Worm (Caenorhabditis elegans) whole organism, L1 larva: ENCODE data around the gene tiar-1.

ENCODE experiments used
- Y116A8C.19 ChIP-seq: sonication (generic microtip); optimal IDR thresholded peaks from 2 replicates; lab custom pipeline; 2016; ENCODE audit warnings: missing compliant biosample characterization, missing genetic modification characterization, borderline replicate concordance
- blmp-1 ChIP-seq: fragments of 150-350 bp; optimal IDR thresholded peaks from 2 replicates; lab custom pipeline; 2014; ENCODE audit warnings: missing biosample characterization, missing genetic modification characterization
- ceh-63 ChIP-seq: fragments of 200-800 bp; sonication (Bioruptor generic); optimal IDR thresholded peaks from 2 replicates; lab custom pipeline; 2018; ENCODE audit warnings: mild to moderate bottlenecking, missing genetic modification characterization, missing compliant biosample characterization
- ceh-90 ChIP-seq: sonication (generic microtip); optimal IDR thresholded peaks from 2 replicates; lab custom pipeline; 2016; ENCODE audit warnings: missing genetic modification characterization, missing compliant biosample characterization
- efl-1 ChIP-seq, 4 experiments: fragments of 150-350 bp; optimal IDR thresholded peaks in 3 of 4; peaks in 1 of 4; 1 replicate in 1 of 4; 2 replicates in 3 of 4; lab custom pipeline; 2014; ENCODE audit warnings: missing biosample characterization in 2 of 4, missing genetic modification characterization in 2 of 4, missing genetic modification reagents in 2 of 4
- elt-2 ChIP-seq: sonication (generic microtip); optimal IDR thresholded peaks from 2 replicates; lab custom pipeline; 2016; ENCODE audit warnings: missing genetic modification characterization, mild to moderate bottlenecking, inconsistent platforms, missing compliant biosample characterization, missing genetic modification reagents
- elt-3 ChIP-seq, 6 experiments: fragments of 150-350 bp in 1 of 6; sonication (generic microtip); optimal IDR thresholded peaks; 2 replicates each; lab custom pipeline; 2017 to 2018; ENCODE audit warnings: missing biosample characterization in 6 of 6, missing genetic modification characterization in 6 of 6, inconsistent platforms in 1 of 6
- fkh-10 ChIP-seq: sonication (generic microtip); optimal IDR thresholded peaks from 2 replicates; lab custom pipeline; 2017; ENCODE audit warnings: missing biosample characterization, missing genetic modification reagents, missing genetic modification characterization
- fkh-8 ChIP-seq: sonication (generic microtip); optimal IDR thresholded peaks from 2 replicates; lab custom pipeline; 2016; ENCODE audit warnings: mild to moderate bottlenecking, missing genetic modification characterization, missing compliant biosample characterization
- grh-1 ChIP-seq: fragments of 200-800 bp; sonication (Bioruptor generic); IDR thresholded peaks from 2 replicates; pipeline ENCODE4 v1.3.6; 2022; ENCODE audit warnings: missing genetic modification reagents, missing genetic modification characterization, missing compliant biosample characterization
- hlh-17 ChIP-seq: fragments of 200-800 bp; sonication (Bioruptor generic); optimal IDR thresholded peaks from 2 replicates; lab custom pipeline; 2018; ENCODE audit warnings: missing genetic modification characterization, mild to moderate bottlenecking, missing compliant biosample characterization, moderate library complexity, borderline replicate concordance
- jun-1 ChIP-seq: fragments of 150-350 bp; optimal IDR thresholded peaks from 2 replicates; lab custom pipeline; 2014; ENCODE audit warnings: missing biosample characterization, missing genetic modification reagents, missing genetic modification characterization
- lin-13 ChIP-seq: fragments of 150-350 bp; optimal IDR thresholded peaks from 2 replicates; lab custom pipeline; 2014; ENCODE audit warnings: missing biosample characterization, missing genetic modification reagents, missing genetic modification characterization
- lin-15B ChIP-seq: fragments of 150-350 bp; sonication (generic microtip); optimal IDR thresholded peaks from 3 replicates; lab custom pipeline; 2014; ENCODE audit warnings: missing biosample characterization, missing genetic modification characterization
- lin-35 ChIP-seq, 2 experiments: fragments of 150-350 bp; optimal IDR thresholded peaks; 2 replicates each; lab custom pipeline; 2014; ENCODE audit warnings: missing biosample characterization in 2 of 2, missing genetic modification characterization in 2 of 2, missing genetic modification reagents in 2 of 2
- lin-39 ChIP-seq: fragments of 150-350 bp; optimal IDR thresholded peaks from 2 replicates; lab custom pipeline; 2014; ENCODE audit warnings: missing biosample characterization, missing genetic modification reagents, missing genetic modification characterization
- mef-2 ChIP-seq: fragments of 150-350 bp; optimal IDR thresholded peaks from 2 replicates; lab custom pipeline; 2014; ENCODE audit warnings: missing biosample characterization, missing genetic modification characterization
- nhr-28 ChIP-seq: fragments of 150-350 bp; optimal IDR thresholded peaks from 2 replicates; lab custom pipeline; 2014; ENCODE audit warnings: missing biosample characterization, missing genetic modification characterization
- nhr-71 ChIP-seq: sonication (generic microtip); optimal IDR thresholded peaks from 2 replicates; lab custom pipeline; 2016; ENCODE audit warnings: mild to moderate bottlenecking, missing genetic modification characterization, moderate library complexity, missing compliant biosample characterization
- nhr-76 ChIP-seq: sonication (generic microtip); optimal IDR thresholded peaks from 2 replicates; lab custom pipeline; 2017; ENCODE audit warnings: missing biosample characterization, missing genetic modification characterization
- nhr-84 ChIP-seq: sonication (generic microtip); optimal IDR thresholded peaks from 2 replicates; lab custom pipeline; 2017; ENCODE audit warnings: missing biosample characterization, missing genetic modification characterization
- nhr-85 ChIP-seq: sonication (generic microtip); peaks from one replicate; lab custom pipeline; 2016; ENCODE audit warnings: missing genetic modification characterization, inconsistent platforms, missing compliant biosample characterization
- nhr-90 ChIP-seq: sonication (generic microtip); optimal IDR thresholded peaks from 2 replicates; lab custom pipeline; 2016; ENCODE audit warnings: mild to moderate bottlenecking, missing genetic modification characterization, missing compliant biosample characterization; ENCODE audit not compliant: poor library complexity
- tbx-2 ChIP-seq: sonication (generic microtip); optimal IDR thresholded peaks from 2 replicates; lab custom pipeline; 2016; ENCODE audit warnings: missing genetic modification characterization, missing compliant biosample characterization
- tlp-1 ChIP-seq: fragments of 150-350 bp; optimal IDR thresholded peaks from 2 replicates; lab custom pipeline; 2014; ENCODE audit warnings: missing biosample characterization, missing genetic modification characterization
- unc-30 ChIP-seq: sonication (generic microtip); optimal IDR thresholded peaks from 2 replicates; lab custom pipeline; 2017; ENCODE audit warnings: missing biosample characterization, missing genetic modification characterization
- unc-86 ChIP-seq: sonication (generic microtip); optimal IDR thresholded peaks from 2 replicates; lab custom pipeline; 2016; ENCODE audit warnings: missing genetic modification characterization, missing compliant biosample characterization
- unc-98 ChIP-seq: fragments of 200-800 bp; sonication (Bioruptor generic); IDR thresholded peaks from 2 replicates; pipeline ENCODE4 v1.3.6; 2022; ENCODE audit warnings: missing genetic modification characterization, missing compliant biosample characterization
- zag-1 ChIP-seq: fragments of 150-350 bp; optimal IDR thresholded peaks from 2 replicates; lab custom pipeline; 2014; ENCODE audit warnings: missing biosample characterization, missing genetic modification characterization
- ztf-11 ChIP-seq, 2 experiments: sonication (generic microtip); optimal IDR thresholded peaks; 2 replicates each; lab custom pipeline; 2016 to 2017; ENCODE audit warnings: missing genetic modification characterization in 2 of 2, missing biosample characterization in 1 of 2, missing compliant biosample characterization in 1 of 2

The tiar-1 gene

DNA sequence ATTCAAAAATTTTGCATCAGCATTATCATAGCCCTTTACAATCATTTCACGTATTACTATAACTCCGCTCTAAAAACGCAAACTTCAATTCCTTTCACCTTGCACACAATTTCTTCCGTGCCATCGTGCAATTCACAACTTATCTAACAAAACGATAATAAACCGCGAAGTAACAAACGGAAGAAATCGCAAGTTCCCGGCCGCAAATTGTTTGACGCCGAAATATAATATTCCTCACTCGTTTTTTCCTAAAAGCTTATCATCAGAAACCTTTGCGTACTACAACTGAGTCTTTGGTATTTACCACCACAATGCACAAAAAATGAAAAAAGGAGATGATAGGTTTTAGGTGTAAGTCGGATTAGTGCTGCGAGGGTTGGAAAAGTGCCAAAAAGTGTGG is 32.7 kb upstream of the tiar-1 start:
- TF ChIP-seq elt-2 (tag; lab: Kevin White, UChicago) (peak; percentile 96), lin-35 (GFP tag; optimal IDR thresholded peaks at IDR 0.05; lab: Kevin White, UChicago) (peak in 1 of 2 experiments; percentile 24), zag-1 (no peak), fkh-10 (GFP tag; lab: Kevin White, UChicago) (no peak), jun-1 (tag; lab: Kevin White, UChicago) (peak; percentile 0), ceh-63 (GFP tag; lab: Kevin White, UChicago) (no peak), mef-2 (tag; lab: Kevin White, UChicago) (no peak), nhr-76 (tag; lab: Kevin White, UChicago) (no peak), grh-1 (GFP tag; lab: Robert Waterston, UW) (no peak), elt-3 (tag; optimal IDR thresholded peaks at IDR 0.05; lab: Kevin White, UChicago) (no peak)

DNA sequence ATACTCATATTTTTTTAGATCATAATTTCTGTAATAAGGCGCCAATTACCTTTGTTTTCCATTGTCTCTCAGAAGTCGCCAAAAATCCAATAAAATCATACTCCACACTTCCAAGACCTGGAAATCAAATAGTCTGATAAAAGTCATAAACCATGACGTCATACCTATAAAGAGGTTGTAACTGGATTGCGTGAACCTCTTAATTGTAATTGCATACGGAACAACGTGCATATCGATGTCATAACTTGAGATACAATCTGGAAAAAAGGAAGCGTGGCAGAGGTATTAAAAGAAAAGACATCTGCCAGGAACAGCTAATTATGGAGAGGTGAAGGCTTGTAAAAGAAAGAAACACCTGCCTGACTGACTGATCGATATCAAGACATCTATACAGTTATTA is 30.5 kb upstream of the tiar-1 start, which contains the start of gene F10C1.9:
Gene F10C1.9, minus strand, starts transcription at position 197 of the 400 bp plus-strand sequence.
- TF ChIP-seq fkh-8 (tag; lab: Kevin White, UChicago) (no peak), elt-2 (tag; lab: Kevin White, UChicago) (peak; percentile 0)

DNA sequence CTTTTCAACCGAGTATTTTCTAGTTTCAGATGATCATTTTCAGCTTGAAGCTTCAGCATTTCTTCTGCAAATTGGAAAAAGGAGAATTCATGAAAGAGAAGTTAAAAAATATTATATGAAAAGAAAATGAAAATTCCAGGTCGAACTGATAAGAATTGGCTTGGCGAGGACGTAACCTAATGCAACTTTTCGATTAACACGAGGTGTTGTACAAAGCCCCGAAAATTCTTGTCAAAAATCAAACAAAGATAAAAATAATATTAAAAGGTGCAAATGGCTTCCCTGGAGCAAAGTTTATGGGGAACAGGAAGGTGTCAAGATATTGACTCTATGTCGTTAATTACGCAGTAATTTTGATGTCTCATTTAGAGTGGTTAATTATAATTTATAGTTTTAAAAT is 29.7 kb upstream of the tiar-1 start:
- TF ChIP-seq tlp-1, result no peak
- peak; percentile 91 for TF ChIP-seq elt-2 (tag; lab: Kevin White, UChicago)
- TF ChIP-seq, all 84 proteins: peak for 1

DNA sequence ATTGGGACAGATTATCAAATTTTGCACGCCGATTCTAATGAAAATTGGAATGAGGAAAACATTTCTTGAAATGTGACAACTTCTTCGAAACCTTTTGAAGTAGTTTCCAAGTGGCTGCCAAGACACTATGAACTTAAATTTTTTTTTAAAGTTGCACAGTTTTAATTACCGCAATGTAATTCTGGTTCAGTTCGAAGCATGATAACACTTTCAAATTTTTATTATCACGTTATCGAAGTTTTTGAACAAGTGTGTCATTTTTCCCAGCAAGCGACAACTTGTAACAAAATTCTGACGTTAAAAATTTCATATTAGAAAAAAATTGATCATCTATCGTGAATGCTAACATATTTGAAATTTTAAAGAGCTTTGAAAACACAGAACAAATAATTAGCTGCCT is 28.1 kb upstream of the tiar-1 start:
- no peak for TF ChIP-seq jun-1 (tag; lab: Kevin White, UChicago)
- TF ChIP-seq lin-13 (GFP tag; lab: Kevin White, UChicago), result no peak
- TF ChIP-seq nhr-90 (tag; lab: Kevin White, UChicago), result no peak
- TF ChIP-seq ztf-11 (tag; optimal IDR thresholded peaks at IDR 0.05; lab: Kevin White, UChicago), result no peak
- TF ChIP-seq ceh-90 (tag; lab: Kevin White, UChicago), result no peak
- no peak for TF ChIP-seq nhr-71 (tag; lab: Kevin White, UChicago)
- TF ChIP-seq efl-1 (optimal IDR thresholded peaks at IDR 0.05; lab: Kevin White, UChicago), result no peak
- no peak for TF ChIP-seq efl-1 (GFP tag; optimal IDR thresholded peaks at IDR 0.05 in 1 of 2; lab: Kevin White, UChicago)
- no peak for TF ChIP-seq elt-2 (tag; lab: Kevin White, UChicago)
- TF ChIP-seq tbx-2, result no peak
- no peak for TF ChIP-seq unc-98 (GFP tag; lab: Robert Waterston, UW)
- TF ChIP-seq lin-15B (tag; lab: Kevin White, UChicago), result no peak
- TF ChIP-seq unc-30 (tag; lab: Kevin White, UChicago), result no peak
- TF ChIP-seq, all 84 proteins: peak for 0

DNA sequence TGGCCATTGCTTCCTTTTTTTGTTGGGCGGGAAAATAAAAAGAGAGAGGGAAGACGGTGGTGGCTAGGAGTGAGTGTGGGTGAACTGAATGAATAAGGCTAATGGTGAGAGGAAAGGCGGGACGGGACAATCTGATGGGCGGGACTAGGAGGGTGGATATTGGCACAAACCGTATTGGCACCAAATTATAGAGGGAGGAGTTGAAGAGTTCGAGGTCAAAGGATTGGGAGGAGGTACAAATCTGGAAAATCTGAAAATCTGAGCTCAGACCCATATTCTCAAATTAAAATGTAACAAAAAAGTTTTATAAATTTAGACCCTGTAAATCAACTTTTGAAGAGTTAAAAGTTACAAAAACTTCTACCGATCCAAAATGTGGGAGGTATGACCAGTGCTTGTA is 24.2 kb upstream of the tiar-1 start, which contains the start of gene hlh-14:
Gene hlh-14, minus strand, starts transcription at position 101 of the 400 bp plus-strand sequence.
- TF ChIP-seq ceh-90 (tag; lab: Kevin White, UChicago), result no peak
- no peak for TF ChIP-seq efl-1 (optimal IDR thresholded peaks at IDR 0.05; lab: Kevin White, UChicago)
- peak in 1 of 2 experiments; percentile 17 for TF ChIP-seq efl-1 (GFP tag; optimal IDR thresholded peaks at IDR 0.05 in 1 of 2; lab: Kevin White, UChicago)
- TF ChIP-seq hlh-17, result no peak

DNA sequence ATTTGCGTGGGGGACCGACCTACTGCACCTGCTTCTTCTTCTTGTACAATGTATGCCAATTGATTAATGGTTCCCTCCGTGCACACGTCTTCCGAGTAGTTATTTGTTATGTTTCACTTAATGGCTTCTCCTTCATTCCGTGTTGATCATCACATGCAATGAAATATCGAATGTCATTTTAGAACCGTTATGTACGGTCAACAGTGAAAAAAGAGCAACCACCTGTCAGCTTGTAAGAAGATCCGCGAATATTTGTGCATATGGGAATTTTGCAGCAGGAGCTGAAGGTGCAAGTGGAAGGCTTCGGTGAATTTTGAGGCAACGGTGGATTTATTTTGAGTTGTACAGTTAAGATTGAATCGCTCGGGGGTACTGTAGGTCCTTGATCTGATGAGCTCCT is 22.0 kb upstream of the tiar-1 start:
- TF ChIP-seq lin-39 (tag; lab: Kevin White, UChicago) (no peak), nhr-84 (no peak), unc-86 (peak; percentile 23), Y116A8C.19 (tag; lab: Kevin White, UChicago) (no peak)

DNA sequence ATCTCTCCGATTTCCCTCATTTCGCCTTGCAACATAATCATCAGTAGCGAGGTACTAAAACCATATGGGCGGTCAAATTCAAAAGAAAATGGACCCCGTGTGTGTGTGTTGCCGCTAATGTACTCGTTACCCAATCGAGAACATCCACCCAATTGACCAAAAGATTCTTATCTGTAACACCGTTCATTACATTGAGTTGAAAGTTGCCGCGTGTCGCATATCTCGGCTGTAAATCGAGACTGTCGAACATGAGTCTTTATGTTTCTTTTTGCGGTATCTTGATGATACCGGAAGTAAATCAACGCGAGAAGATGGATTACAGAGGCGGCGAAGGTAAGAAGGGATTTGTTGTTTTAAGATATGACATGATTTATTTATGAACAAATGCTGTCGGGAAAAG is 21.1 kb upstream of the tiar-1 start:
- TF ChIP-seq nhr-85 (tag; lab: Kevin White, UChicago), result peak; percentile 45
- TF ChIP-seq nhr-28 (tag; lab: Kevin White, UChicago), result no peak
- peak; percentile 30 for TF ChIP-seq blmp-1 (tag; lab: Kevin White, UChicago)
- TF ChIP-seq, all 84 proteins: peak for 2
